Fruit fly (Drosophila melanogaster): ENCODE results near the gene CG32726.

CG32726 gene

DNA sequence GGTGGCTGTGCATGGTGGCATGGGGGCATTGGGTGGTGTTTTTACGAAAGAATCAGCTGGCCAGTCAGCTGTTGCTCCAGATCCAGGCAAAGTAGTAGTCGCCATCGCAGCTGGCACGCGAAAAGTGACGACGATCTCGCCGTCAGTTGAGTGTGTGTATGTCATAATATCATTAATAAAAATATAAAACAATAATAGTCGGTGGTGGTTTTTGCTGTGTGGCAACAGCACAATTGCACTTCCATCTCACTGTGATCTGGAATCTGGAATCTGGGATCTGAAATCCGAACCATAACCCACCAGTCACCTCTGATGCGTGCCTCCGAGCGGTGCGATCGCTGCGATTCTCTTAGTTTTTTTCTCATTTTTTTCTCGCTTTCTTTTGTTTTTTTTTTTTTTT lies 7.2 kb downstream of the CG32726 start, which contains the start of gene rumpel:
Gene rumpel, plus strand, starts transcription at position 301 of the 400 bp plus-strand sequence.
- TF ChIP-seq lola (GFP tag; optimal IDR thresholded peaks at IDR 0.05) (no peak), pan (optimal IDR thresholded peaks at IDR 0.05) (no peak), dsf (GFP tag; optimal IDR thresholded peaks at IDR 0.05; ENCODE audit: borderline replicate concordance) (no peak), sv (GFP tag; optimal IDR thresholded peaks at IDR 0.05) (no peak), Sp1 (GFP tag; optimal IDR thresholded peaks at IDR 0.05) (no peak), Abd-B (GFP tag; optimal IDR thresholded peaks at IDR 0.05) (no peak), sage (GFP tag; optimal IDR thresholded peaks at IDR 0.05) (no peak)

DNA sequence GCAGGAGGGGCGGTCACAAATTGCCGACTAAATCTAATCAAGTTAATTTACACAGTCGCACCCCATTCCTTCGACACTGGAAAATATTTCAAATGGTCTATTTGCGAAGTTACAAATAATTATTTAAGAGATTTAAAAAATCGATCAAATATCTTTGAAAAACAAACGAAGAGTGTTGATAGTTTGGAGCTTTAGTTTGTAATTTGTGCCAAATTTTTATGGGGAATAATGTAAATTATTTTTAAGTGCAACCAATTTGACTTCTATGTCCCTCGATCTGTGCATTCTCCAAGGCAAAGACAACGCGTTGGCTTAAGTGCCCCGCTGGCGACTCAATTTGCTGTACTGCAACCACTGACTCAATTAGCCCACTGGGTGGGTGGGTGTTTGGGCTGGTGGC lies 7.7 kb downstream of the CG32726 start:
- TF ChIP-seq Dif (GFP tag; optimal IDR thresholded peaks at IDR 0.05; ENCODE audit: partially characterized antibody) (no peak), brk (GFP tag; optimal IDR thresholded peaks at IDR 0.05) (no peak), HLH106 (tag; optimal IDR thresholded peaks at IDR 0.05) (no peak), N (GFP tag; optimal IDR thresholded peaks at IDR 0.05) (no peak), fru (GFP tag; optimal IDR thresholded peaks at IDR 0.05) (no peak), CrebA (GFP tag; optimal IDR thresholded peaks at IDR 0.05; ENCODE audit: borderline replicate concordance) (no peak)

DNA sequence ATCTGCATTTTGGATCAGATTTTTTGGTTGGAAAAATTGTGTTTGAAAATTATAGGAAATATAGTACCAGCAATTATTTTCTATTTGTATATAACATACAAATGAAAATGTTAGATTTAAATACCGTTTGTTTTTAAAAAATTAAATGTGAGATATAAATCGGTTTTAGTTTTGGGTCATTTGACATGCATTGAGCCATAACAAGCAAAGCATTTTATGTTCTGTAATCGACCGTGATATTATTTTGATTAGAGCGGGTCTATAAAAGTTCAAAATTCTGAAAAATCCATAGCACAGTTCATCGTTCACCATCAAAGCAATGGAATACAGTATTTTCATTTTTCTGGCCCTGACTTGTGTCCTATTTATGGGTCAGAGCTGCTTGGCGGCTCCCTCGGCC lies 8.6 kb downstream of the CG32726 start, which contains the start of gene CG34337:
Gene CG34337, plus strand, starts transcription at position 301 of the 400 bp plus-strand sequence.
- TF ChIP-seq psq (GFP tag; optimal IDR thresholded peaks at IDR 0.05) (no peak), brk (GFP tag; optimal IDR thresholded peaks at IDR 0.05) (no peak), ey (GFP tag; optimal IDR thresholded peaks at IDR 0.05) (no peak), jim (GFP tag; optimal IDR thresholded peaks at IDR 0.05) (no peak), tai (GFP tag; optimal IDR thresholded peaks at IDR 0.05) (no peak), OdsH (GFP tag; optimal IDR thresholded peaks at IDR 0.05) (no peak), dl (GFP tag; optimal IDR thresholded peaks at IDR 0.05; ENCODE audit: insufficient read depth in 1 of 2, partially characterized antibody in 2 of 2) (no peak), CrebA (GFP tag; optimal IDR thresholded peaks at IDR 0.05; ENCODE audit: borderline replicate concordance) (no peak), rgr (GFP tag; optimal IDR thresholded peaks at IDR 0.05) (no peak), fru (GFP tag; optimal IDR thresholded peaks at IDR 0.05) (no peak), Abd-B (GFP tag; optimal IDR thresholded peaks at IDR 0.05) (no peak), Jra (GFP tag; optimal IDR thresholded peaks at IDR 0.05) (no peak)

DNA sequence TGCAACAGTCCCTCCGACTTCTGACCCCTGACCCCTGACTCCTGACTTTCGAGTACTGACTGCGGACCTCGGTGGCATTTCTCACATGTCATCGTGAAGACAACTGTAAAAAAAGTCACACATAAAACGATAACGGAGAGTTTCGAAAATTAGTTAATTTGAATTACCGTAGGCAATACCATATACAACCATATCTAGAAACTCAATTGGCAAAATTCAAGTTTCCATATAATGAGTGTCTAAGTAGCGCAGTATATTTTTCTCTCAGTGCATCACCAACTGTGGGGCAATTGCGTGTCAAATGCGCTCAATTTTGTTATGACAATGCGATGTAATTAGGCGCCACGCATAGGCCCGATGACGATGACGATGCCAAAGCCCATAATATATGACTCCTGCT lies 10.5 kb downstream of the CG32726 start:
- TF ChIP-seq CG32264 (GFP tag; optimal IDR thresholded peaks at IDR 0.05), result no peak
- no peak for TF ChIP-seq Myc (optimal IDR thresholded peaks at IDR 0.05)
- no peak for TF ChIP-seq Hnf4 (GFP tag; optimal IDR thresholded peaks at IDR 0.05)
- TF ChIP-seq woc (GFP tag; optimal IDR thresholded peaks at IDR 0.05), result no peak
- TF ChIP-seq rgr (GFP tag; optimal IDR thresholded peaks at IDR 0.05), result no peak
- no peak for TF ChIP-seq GATAd (GFP tag; optimal IDR thresholded peaks at IDR 0.05)
- TF ChIP-seq HLH106 (tag; optimal IDR thresholded peaks at IDR 0.05), result no peak
- TF ChIP-seq Sp1 (GFP tag; optimal IDR thresholded peaks at IDR 0.05), result no peak
- TF ChIP-seq foxo (GFP tag; optimal IDR thresholded peaks at IDR 0.05), result no peak
- TF ChIP-seq fru (GFP tag; optimal IDR thresholded peaks at IDR 0.05), result no peak
- TF ChIP-seq lola (GFP tag; optimal IDR thresholded peaks at IDR 0.05), result no peak
- no peak for TF ChIP-seq h (GFP tag; optimal IDR thresholded peaks at IDR 0.05)
- no peak for TF ChIP-seq brk (GFP tag; optimal IDR thresholded peaks at IDR 0.05)

DNA sequence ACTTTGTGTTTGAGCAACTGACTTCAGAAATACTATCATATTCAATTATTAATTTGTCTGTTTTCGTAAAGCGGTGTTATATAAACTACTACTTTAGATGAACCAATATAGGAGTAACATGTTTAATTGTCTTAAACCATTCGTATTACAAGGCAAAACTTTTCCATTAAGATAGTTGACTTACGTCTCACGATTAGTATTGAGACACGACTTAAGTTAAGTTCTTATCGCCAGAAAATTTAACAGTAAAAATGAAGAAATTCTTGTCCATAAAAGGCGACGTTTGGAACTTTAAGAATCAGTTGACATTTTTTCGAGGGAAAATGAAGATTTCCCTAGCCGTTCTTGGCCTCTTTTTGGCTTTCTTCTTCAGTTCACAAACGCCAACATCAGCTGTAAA lies 12.0 kb downstream of the CG32726 start, which contains the start of gene CG42705:
Gene CG42705, plus strand, starts transcription at position 301 of the 400 bp plus-strand sequence.
- TF ChIP-seq sv (GFP tag; optimal IDR thresholded peaks at IDR 0.05) (no peak), Hr78 (GFP tag; optimal IDR thresholded peaks at IDR 0.05) (no peak), OdsH (GFP tag; optimal IDR thresholded peaks at IDR 0.05) (no peak), woc (GFP tag; optimal IDR thresholded peaks at IDR 0.05) (no peak), Mio (GFP tag; optimal IDR thresholded peaks at IDR 0.05) (no peak), dmrt93B (GFP tag; optimal IDR thresholded peaks at IDR 0.05) (no peak), usp (GFP tag; optimal IDR thresholded peaks at IDR 0.05) (no peak)

DNA sequence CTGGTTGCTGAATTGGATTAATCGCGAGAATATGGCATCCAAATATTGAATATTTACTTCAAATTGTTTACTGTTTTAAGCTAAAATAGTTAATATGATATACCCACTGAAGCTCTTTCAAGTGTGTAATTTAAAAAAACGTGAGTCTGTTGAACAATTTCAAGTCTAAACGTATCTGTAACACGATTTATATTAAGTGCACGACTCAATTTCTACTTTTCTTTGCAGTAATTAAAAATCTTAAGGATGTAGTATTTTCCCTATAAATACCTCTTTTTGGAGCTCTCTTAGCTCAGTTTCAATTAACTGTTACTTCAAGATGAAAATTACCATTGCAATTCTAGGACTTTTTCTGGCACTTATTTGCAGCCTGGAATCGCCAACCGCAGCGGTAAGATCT lies 13.2 kb downstream of the CG32726 start, which contains the start of gene CG42704:
Gene CG42704, plus strand, starts transcription at position 301 of the 400 bp plus-strand sequence.
- TF ChIP-seq Dfd (GFP tag; optimal IDR thresholded peaks at IDR 0.05), result no peak
- TF ChIP-seq CG9705 (GFP tag; optimal IDR thresholded peaks at IDR 0.05), result no peak
- TF ChIP-seq fru (GFP tag; optimal IDR thresholded peaks at IDR 0.05), result no peak
- TF ChIP-seq Abd-B (GFP tag; optimal IDR thresholded peaks at IDR 0.05), result no peak
- TF ChIP-seq lola (GFP tag; optimal IDR thresholded peaks at IDR 0.05), result no peak
- no peak for TF ChIP-seq dl (GFP tag; optimal IDR thresholded peaks at IDR 0.05; ENCODE audit: insufficient read depth in 1 of 2, partially characterized antibody in 2 of 2)
- no peak for TF ChIP-seq Jra (GFP tag; optimal IDR thresholded peaks at IDR 0.05)
- TF ChIP-seq Rel (GFP tag; optimal IDR thresholded peaks at IDR 0.05), result no peak
- TF ChIP-seq Rel (tag; optimal IDR thresholded peaks at IDR 0.05), result no peak
- no peak for TF ChIP-seq sv (GFP tag; optimal IDR thresholded peaks at IDR 0.05)
- TF ChIP-seq usp (GFP tag; optimal IDR thresholded peaks at IDR 0.05), result no peak
- TF ChIP-seq Sp1 (GFP tag; optimal IDR thresholded peaks at IDR 0.05), result no peak
- no peak for TF ChIP-seq Hr78 (GFP tag; optimal IDR thresholded peaks at IDR 0.05)
- TF ChIP-seq sage (GFP tag; optimal IDR thresholded peaks at IDR 0.05), result no peak
- no peak for TF ChIP-seq Dif (GFP tag; optimal IDR thresholded peaks at IDR 0.05; ENCODE audit: partially characterized antibody)
- no peak for TF ChIP-seq HLH106 (tag; optimal IDR thresholded peaks at IDR 0.05)
- TF ChIP-seq pan (optimal IDR thresholded peaks at IDR 0.05), result no peak
- TF ChIP-seq brk (GFP tag; optimal IDR thresholded peaks at IDR 0.05), result no peak
- TF ChIP-seq Hr83 (GFP tag; optimal IDR thresholded peaks at IDR 0.05; ENCODE audit: poor library complexity, severe bottlenecking), result no peak
- no peak for TF ChIP-seq br (GFP tag; optimal IDR thresholded peaks at IDR 0.05)

Data from whole organism, wandering third instar larva.